Fruit fly (Drosophila melanogaster): ENCODE data around the gene Mst36Fa.

Gene Mst36Fa

dm6 chr2L:18707844-18708238, 31.0 kb upstream of the Mst36Fa start (continued):
- no peak for TF ChIP-seq CG16813 (GFP tag; IDR thresholded peaks at IDR 0.05; ENCODE audit: partially characterized antibody)

dm6 chr2L:18705617-18706046, 28.8 kb upstream of the Mst36Fa start, which contains the start of gene Jwa:
TSS of gene Jwa (minus strand) at chr2L:18705703.
- TF ChIP-seq NC2α (GFP tag; optimal IDR thresholded peaks at IDR 0.05), result peak; percentile 43
- peak; percentile 90 for TF ChIP-seq CG1529 (GFP tag; optimal IDR thresholded peaks at IDR 0.05)
- TF ChIP-seq CG7271 (tag; optimal IDR thresholded peaks at IDR 0.05), result peak; percentile 63
- peak; percentile 84 for TF ChIP-seq CG4424 (GFP tag; optimal IDR thresholded peaks at IDR 0.05)
- TF ChIP-seq CG13424 (tag; optimal IDR thresholded peaks at IDR 0.05), result peak; percentile 97
- peak; percentile 67 for TF ChIP-seq CG3995 (GFP tag; optimal IDR thresholded peaks at IDR 0.05)
- peak; percentile 95 for TF ChIP-seq Sry-δ (GFP tag; optimal IDR thresholded peaks at IDR 0.05)
- peak; percentile 68 for TF ChIP-seq CG8388 (GFP tag; optimal IDR thresholded peaks at IDR 0.05)
- no peak for TF ChIP-seq hkb (optimal IDR thresholded peaks at IDR 0.05)
- peak; percentile 77 for TF ChIP-seq hkb (GFP tag; IDR thresholded peaks at IDR 0.05)
- TF ChIP-seq CG8924 (tag; optimal IDR thresholded peaks at IDR 0.05), result peak; percentile 93
- no peak for TF ChIP-seq Hr78 (GFP tag; optimal IDR thresholded peaks at IDR 0.05)
- TF ChIP-seq CG2116 (GFP tag; optimal IDR thresholded peaks at IDR 0.05), result peak; percentile 81
- TF ChIP-seq ERR (GFP tag; optimal IDR thresholded peaks at IDR 0.05), result peak; percentile 76
- TF ChIP-seq CTCF (GFP tag; optimal IDR thresholded peaks at IDR 0.05), result no peak
- TF ChIP-seq prd (optimal IDR thresholded peaks at IDR 0.05), result no peak
- TF ChIP-seq prd (GFP tag; IDR thresholded peaks at IDR 0.05), result peak; percentile 95
- TF ChIP-seq pho (GFP tag; optimal IDR thresholded peaks at IDR 0.05), result peak; percentile 93
- peak; percentile 97 for TF ChIP-seq lbe (GFP tag; optimal IDR thresholded peaks at IDR 0.05)
- peak; percentile 87 for TF ChIP-seq CG9876 (GFP tag; optimal IDR thresholded peaks at IDR 0.05)
- peak; percentile 81 for TF ChIP-seq rib (GFP tag; IDR thresholded peaks at IDR 0.05)
- TF ChIP-seq Lpt (GFP tag; optimal IDR thresholded peaks at IDR 0.05), result no peak
- TF ChIP-seq vnd (GFP tag; IDR thresholded peaks at IDR 0.05; ENCODE audit: partially characterized antibody), result peak; percentile 100
- peak; percentile 99 for TF ChIP-seq CG16813 (GFP tag; IDR thresholded peaks at IDR 0.05; ENCODE audit: partially characterized antibody)
- TF ChIP-seq CG9817 (tag; optimal IDR thresholded peaks at IDR 0.05), result peak; percentile 94
- peak; percentile 84 for TF ChIP-seq Myb (GFP tag; optimal IDR thresholded peaks at IDR 0.05)
- peak; percentile 85 for TF ChIP-seq ato (GFP tag; IDR thresholded peaks at IDR 0.05; ENCODE audit: partially characterized antibody)
- peak; percentile 61 for TF ChIP-seq fd102C (GFP tag; optimal IDR thresholded peaks at IDR 0.05)
- peak; percentile 93 for TF ChIP-seq CG2889 (GFP tag; IDR thresholded peaks at IDR 0.05)
- peak; percentile 93 for TF ChIP-seq fu2 (GFP tag; optimal IDR thresholded peaks at IDR 0.05)
- TF ChIP-seq hth (optimal IDR thresholded peaks at IDR 0.05), result no peak
- peak; percentile 82 for TF ChIP-seq E2f1 (GFP tag; IDR thresholded peaks at IDR 0.05)
- TF ChIP-seq ranshi (GFP tag; IDR thresholded peaks at IDR 0.05), result peak; percentile 91
- no peak for TF ChIP-seq BtbVII (GFP tag; optimal IDR thresholded peaks at IDR 0.05)
- peak; percentile 93 for TF ChIP-seq Mad (GFP tag; optimal IDR thresholded peaks at IDR 0.05)
- peak; percentile 85 for TF ChIP-seq CG8089 (GFP tag; optimal IDR thresholded peaks at IDR 0.05)
- peak in 1 of 2 experiments; percentile 52 for TF ChIP-seq crp (GFP tag; optimal IDR thresholded peaks at IDR 0.05)
- TF ChIP-seq HLH4C (GFP tag; IDR thresholded peaks at IDR 0.05; ENCODE audit: partially characterized antibody), result peak; percentile 98
- TF ChIP-seq CG15073 (GFP tag; optimal IDR thresholded peaks at IDR 0.05), result peak; percentile 80
- TF ChIP-seq CG42726 (GFP tag; IDR thresholded peaks at IDR 0.05; ENCODE audit: partially characterized antibody), result peak; percentile 91
- TF ChIP-seq CG34422 (GFP tag; IDR thresholded peaks at IDR 0.05), result peak; percentile 93
- peak; percentile 89 for TF ChIP-seq E2f2 (GFP tag; IDR thresholded peaks at IDR 0.05)
- TF ChIP-seq twi (tag; optimal IDR thresholded peaks at IDR 0.05), result peak; percentile 69
- peak; percentile 95 for TF ChIP-seq Dek (tag; optimal IDR thresholded peaks at IDR 0.05)
- no peak for TF ChIP-seq pfk (GFP tag; optimal IDR thresholded peaks at IDR 0.05)
- TF ChIP-seq ewg (GFP tag; optimal IDR thresholded peaks at IDR 0.05), result peak; percentile 84
- no peak for TF ChIP-seq sqz (GFP tag; optimal IDR thresholded peaks at IDR 0.05)
- TF ChIP-seq Sox100B (GFP tag; optimal IDR thresholded peaks at IDR 0.05), result peak; percentile 78
- no peak for TF ChIP-seq eve (GFP tag; optimal IDR thresholded peaks at IDR 0.05)
- peak; percentile 75 for TF ChIP-seq CG11723 (GFP tag; optimal IDR thresholded peaks at IDR 0.05)

All from whole organism, embryonic.